Fruit fly (Drosophila melanogaster) whole organism, embryonic: ENCODE data around the gene Gpdh1.

Source experiments
- BEAF-32 ChIP-seq: fragments of 200-800 bp; sonication (Bioruptor generic); optimal IDR thresholded peaks from 3 replicates; lab custom pipeline; 2017; ENCODE audit warnings: missing biosample characterization, missing genetic modification characterization, mild to moderate bottlenecking, moderate library complexity, missing genetic modification reagents
- CG10267 ChIP-seq: fragments of 200-800 bp; sonication (Bioruptor generic); optimal IDR thresholded peaks from 2 replicates; lab custom pipeline; 2018; ENCODE audit warnings: missing biosample characterization, mild to moderate bottlenecking, missing genetic modification characterization, moderate library complexity
- CG10565 ChIP-seq: fragments of 200-800 bp; sonication (Bioruptor generic); optimal IDR thresholded peaks from 3 replicates; lab custom pipeline; 2016; ENCODE audit warnings: missing biosample characterization, mild to moderate bottlenecking, missing genetic modification characterization
- CG10979 ChIP-seq: fragments of 200-800 bp; sonication (Bioruptor generic); optimal IDR thresholded peaks from 2 replicates; lab custom pipeline; 2018; ENCODE audit warnings: missing biosample characterization, mild to moderate bottlenecking, missing genetic modification characterization, moderate library complexity
- CG12391 ChIP-seq: fragments of 200-800 bp; sonication (Bioruptor generic); optimal IDR thresholded peaks from 3 replicates; lab custom pipeline; 2018; ENCODE audit warnings: missing biosample characterization, mild to moderate bottlenecking, missing genetic modification characterization, moderate library complexity
- CG1529 ChIP-seq: fragments of 200-800 bp; sonication (Bioruptor generic); optimal IDR thresholded peaks from 3 replicates; lab custom pipeline; 2018; ENCODE audit warnings: missing biosample characterization, missing genetic modification characterization
- CG1792 ChIP-seq: fragments of 200-800 bp; sonication (Bioruptor generic); optimal IDR thresholded peaks from 2 replicates; lab custom pipeline; 2016; ENCODE audit warnings: missing biosample characterization, missing genetic modification characterization
- CG18599 ChIP-seq: fragments of 200-800 bp; sonication (Bioruptor generic); optimal IDR thresholded peaks from 3 replicates; lab custom pipeline; 2017; ENCODE audit warnings: missing biosample characterization, missing genetic modification characterization, mild to moderate bottlenecking, moderate library complexity, missing genetic modification reagents
- CG2199 ChIP-seq: fragments of 200-800 bp; sonication (Bioruptor generic); IDR thresholded peaks from 3 replicates; pipeline ENCODE4 v1.3.6; 2022; ENCODE audit warnings: missing biosample characterization, missing genetic modification characterization
- CG2678 ChIP-seq: fragments of 200-800 bp; sonication (Bioruptor generic); optimal IDR thresholded peaks from 3 replicates; lab custom pipeline; 2019; ENCODE audit warnings: missing biosample characterization, mild to moderate bottlenecking, missing genetic modification characterization, moderate library complexity
- CG2875 ChIP-seq: fragments of 200-800 bp; sonication (Bioruptor generic); optimal IDR thresholded peaks from 2 replicates; lab custom pipeline; 2017; ENCODE audit warnings: missing biosample characterization, mild to moderate bottlenecking, missing genetic modification characterization, missing genetic modification reagents
- CG3065 ChIP-seq: fragments of 200-800 bp; sonication (Bioruptor generic); optimal IDR thresholded peaks from 2 replicates; lab custom pipeline; 2016; ENCODE audit warnings: missing biosample characterization, missing genetic modification characterization
- CG31365 ChIP-seq: fragments of 200-800 bp; sonication (Bioruptor generic); optimal IDR thresholded peaks from 2 replicates; lab custom pipeline; 2018; ENCODE audit warnings: missing biosample characterization, mild to moderate bottlenecking, missing genetic modification characterization
- CG32767 ChIP-seq: fragments of 200-800 bp; sonication (Bioruptor generic); IDR thresholded peaks from 2 replicates; pipeline ENCODE4 v1.3.6; 2022; ENCODE audit warnings: missing biosample characterization, missing genetic modification characterization
- CG3281 ChIP-seq: fragments of 200-800 bp; sonication (Bioruptor generic); optimal IDR thresholded peaks from 3 replicates; lab custom pipeline; 2017; ENCODE audit warnings: missing biosample characterization, mild to moderate bottlenecking, missing genetic modification characterization
- CG6689 ChIP-seq: fragments of 200-800 bp; sonication (Bioruptor generic); IDR thresholded peaks from 2 replicates; pipeline ENCODE4 v1.3.6; 2022; ENCODE audit warnings: missing biosample characterization, missing genetic modification characterization
- CG6765 ChIP-seq: fragments of 200-800 bp; sonication (Bioruptor generic); optimal IDR thresholded peaks from 3 replicates; lab custom pipeline; 2017; ENCODE audit warnings: missing biosample characterization, mild to moderate bottlenecking, missing genetic modification characterization
- D19A ChIP-seq: fragments of 200-800 bp; optimal IDR thresholded peaks from 3 replicates; lab custom pipeline; 2019; ENCODE audit warnings: missing biosample characterization, mild to moderate bottlenecking, missing genetic modification characterization, moderate library complexity
- Deaf1 ChIP-seq: fragments of 200-800 bp; optimal IDR thresholded peaks from 3 replicates; lab custom pipeline; 2019; ENCODE audit warnings: missing biosample characterization, mild to moderate bottlenecking, missing genetic modification characterization, moderate library complexity
- Dip3 ChIP-seq: fragments of 200-800 bp; sonication (Bioruptor generic); optimal IDR thresholded peaks from 3 replicates; lab custom pipeline; 2016; ENCODE audit warnings: missing biosample characterization, missing genetic modification characterization
- Dll ChIP-seq: fragments of 200-800 bp; sonication (Bioruptor generic); IDR thresholded peaks from 4 replicates; pipeline ENCODE4 v1.3.6; 2022; ENCODE audit warnings: missing biosample characterization, missing genetic modification characterization; ENCODE audit not compliant: partially characterized antibody
- Dref ChIP-seq: fragments of 200-800 bp; sonication (Bioruptor generic); IDR thresholded peaks from 2 replicates; pipeline ENCODE4 v1.3.6; 2022; ENCODE audit warnings: missing biosample characterization, missing genetic modification characterization
- Drgx ChIP-seq: fragments of 200-800 bp; sonication (Bioruptor generic); IDR thresholded peaks from 2 replicates; pipeline ENCODE4 v1.3.6; 2022; ENCODE audit warnings: missing biosample characterization, missing genetic modification characterization
- Hmr ChIP-seq: fragments of 200-800 bp; sonication (Bioruptor generic); optimal IDR thresholded peaks from 3 replicates; lab custom pipeline; 2017; ENCODE audit warnings: mild to moderate bottlenecking, missing biosample characterization, missing genetic modification reagents, missing genetic modification characterization
- Rx ChIP-seq: fragments of 200-800 bp; sonication (Bioruptor generic); IDR thresholded peaks from 2 replicates; pipeline ENCODE4 v1.3.6; 2022; ENCODE audit warnings: missing biosample characterization, missing genetic modification characterization
- Sin3A ChIP-seq: fragments of >200 bp; optimal IDR thresholded peaks from 2 replicates; lab custom pipeline; 2018
- Taf1 ChIP-seq: fragments of 200-800 bp; sonication (Bioruptor generic); IDR thresholded peaks from 2 replicates; pipeline ENCODE4 v1.3.6; 2022; ENCODE audit warnings: missing biosample characterization, missing genetic modification characterization
- Xbp1 ChIP-seq: fragments of 200-800 bp; sonication (Bioruptor generic); optimal IDR thresholded peaks from 3 replicates; lab custom pipeline; 2016; ENCODE audit warnings: missing biosample characterization, mild to moderate bottlenecking, missing genetic modification characterization
- amos ChIP-seq: fragments of 200-800 bp; sonication (Bioruptor generic); IDR thresholded peaks from 2 replicates; pipeline ENCODE4 v1.3.6; 2022; ENCODE audit warnings: missing biosample characterization, missing genetic modification characterization; ENCODE audit not compliant: partially characterized antibody
- bab2 ChIP-seq: fragments of 200-800 bp; sonication (Bioruptor generic); optimal IDR thresholded peaks from 2 replicates; lab custom pipeline; 2016; ENCODE audit warnings: missing biosample characterization, missing genetic modification characterization
- bbx ChIP-seq: fragments of 200-800 bp; sonication (Bioruptor generic); IDR thresholded peaks from 2 replicates; pipeline ENCODE4 v1.3.6; 2022; ENCODE audit warnings: missing biosample characterization, missing genetic modification characterization; ENCODE audit not compliant: partially characterized antibody
- croc ChIP-seq: fragments of 200-800 bp; sonication (Bioruptor generic); conservative IDR thresholded peaks from 3 replicates; pipeline ENCODE4 v1.3.6; 2022; ENCODE audit warnings: missing biosample characterization, missing genetic modification characterization
- dmrt99B ChIP-seq: fragments of 200-800 bp; sonication (Bioruptor generic); optimal IDR thresholded peaks from 2 replicates; lab custom pipeline; 2018; ENCODE audit warnings: missing biosample characterization, mild to moderate bottlenecking, missing genetic modification characterization, moderate library complexity
- dpn ChIP-seq, 2 experiments: fragments of 200-800 bp; sonication (Bioruptor generic); optimal IDR thresholded peaks; 3 replicates each; lab custom pipeline; 2016; ENCODE audit warnings: missing biosample characterization in 2 of 2, missing genetic modification characterization in 2 of 2
- ems ChIP-seq: fragments of 200-800 bp; sonication (Bioruptor generic); optimal IDR thresholded peaks from 3 replicates; lab custom pipeline; 2016; ENCODE audit warnings: missing biosample characterization, missing genetic modification characterization
- fu2 ChIP-seq: fragments of 200-800 bp; sonication (Bioruptor generic); optimal IDR thresholded peaks from 2 replicates; lab custom pipeline; 2016; ENCODE audit warnings: missing biosample characterization, missing genetic modification characterization
- ind ChIP-seq: fragments of 200-800 bp; sonication (Bioruptor generic); optimal IDR thresholded peaks from 3 replicates; lab custom pipeline; 2016; ENCODE audit warnings: missing biosample characterization, missing genetic modification characterization
- lola ChIP-seq, 3 experiments: fragments of >200 bp in 2 of 3; fragments of 200-800 bp in 1 of 3; sonication (Bioruptor generic) in 1 of 3; optimal IDR thresholded peaks; 2 replicates each; lab custom pipeline; 2017 to 2019; ENCODE audit warnings: missing biosample characterization in 3 of 3, missing genetic modification characterization in 3 of 3, mild to moderate bottlenecking in 1 of 3, moderate library complexity in 1 of 3
- mam ChIP-seq: fragments of 200-800 bp; sonication (Bioruptor generic); optimal IDR thresholded peaks from 3 replicates; lab custom pipeline; 2016; ENCODE audit warnings: missing biosample characterization, missing genetic modification characterization
- mirr ChIP-seq: fragments of 200-800 bp; sonication (Bioruptor generic); optimal IDR thresholded peaks from 3 replicates; lab custom pipeline; 2018; ENCODE audit warnings: missing biosample characterization, mild to moderate bottlenecking, missing genetic modification characterization
- p53 ChIP-seq: fragments of 200-800 bp; sonication (Bioruptor generic); optimal IDR thresholded peaks from 2 replicates; lab custom pipeline; 2016; ENCODE audit warnings: missing biosample characterization, missing genetic modification characterization
- phol ChIP-seq: fragments of 200-800 bp; sonication (Bioruptor generic); optimal IDR thresholded peaks from 3 replicates; lab custom pipeline; 2018; ENCODE audit warnings: missing biosample characterization, mild to moderate bottlenecking, missing genetic modification characterization, moderate library complexity
- pnt ChIP-seq: fragments of 200-800 bp; sonication (Bioruptor generic); optimal IDR thresholded peaks from 3 replicates; lab custom pipeline; 2016; ENCODE audit warnings: missing biosample characterization, missing genetic modification characterization
- sens ChIP-seq: fragments of 200-800 bp; sonication (Bioruptor generic); peaks from one replicate; lab custom pipeline; 2016; ENCODE audit warnings: missing biosample characterization, missing genetic modification characterization
- seq ChIP-seq: fragments of 200-800 bp; sonication (Bioruptor generic); IDR thresholded peaks from 2 replicates; pipeline ENCODE4 v1.3.6; 2022; ENCODE audit warnings: missing biosample characterization, missing genetic modification characterization
- sqz ChIP-seq: fragments of 200-800 bp; sonication (Bioruptor generic); optimal IDR thresholded peaks from 3 replicates; lab custom pipeline; 2018; ENCODE audit warnings: missing biosample characterization, mild to moderate bottlenecking, missing genetic modification characterization
- tio ChIP-seq: fragments of 200-800 bp; sonication (Bioruptor generic); optimal IDR thresholded peaks from 2 replicates; lab custom pipeline; 2017; ENCODE audit warnings: missing biosample characterization, missing genetic modification characterization, inconsistent platforms
- zen2 ChIP-seq: fragments of 200-800 bp; sonication (Bioruptor generic); IDR thresholded peaks from 3 replicates; pipeline ENCODE4 v1.3.6; 2022; ENCODE audit warnings: missing biosample characterization, missing genetic modification characterization; ENCODE audit not compliant: partially characterized antibody
- zf30C ChIP-seq: fragments of 200-800 bp; sonication (Bioruptor generic); optimal IDR thresholded peaks from 3 replicates; lab custom pipeline; 2018; ENCODE audit warnings: missing biosample characterization, mild to moderate bottlenecking, missing genetic modification characterization

Gene Gpdh1

DNA sequence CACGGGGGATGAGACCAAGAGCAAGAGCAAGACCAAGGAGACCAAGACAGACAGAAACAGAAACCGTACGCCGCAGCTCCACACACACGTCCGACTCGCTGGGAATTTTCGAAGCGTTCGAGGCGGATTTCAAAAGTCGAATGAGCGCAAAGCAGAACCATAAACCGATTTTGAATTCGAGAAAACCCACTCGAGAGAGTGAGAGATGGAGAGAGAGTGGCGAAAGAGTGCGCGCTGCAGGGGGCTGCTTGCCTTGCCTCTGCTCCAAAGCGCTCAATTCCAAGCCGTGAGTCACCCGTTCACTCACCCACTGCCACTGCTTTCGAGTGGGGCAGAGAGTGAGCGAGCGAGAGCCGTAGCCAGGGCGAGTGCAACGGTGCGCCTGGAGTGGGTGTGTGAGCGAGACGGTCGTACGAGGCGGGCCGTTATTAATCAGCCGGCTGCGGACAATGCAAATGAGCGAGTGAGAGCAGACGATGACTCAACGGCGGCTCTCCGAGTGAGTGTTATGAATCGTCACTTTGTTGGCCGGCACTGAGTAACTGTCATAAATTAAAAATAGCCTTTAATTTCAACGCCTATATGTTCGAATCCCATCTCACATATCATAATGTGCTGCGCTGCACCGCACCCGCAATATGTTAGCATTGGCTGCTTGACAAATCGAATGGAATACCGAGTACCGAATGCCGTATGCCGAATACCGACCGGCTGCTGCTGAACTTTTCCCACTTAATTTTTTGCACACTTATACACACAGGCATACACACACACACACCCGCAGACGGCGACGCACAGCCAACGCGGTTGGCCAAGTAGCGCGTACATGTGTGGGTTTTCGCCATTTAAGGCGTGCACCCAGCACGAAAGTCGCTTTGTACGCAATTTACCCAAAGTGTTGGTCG is 36.8 kb downstream of the Gpdh1 start (continued):
- TF ChIP-seq lola (GFP tag; optimal IDR thresholded peaks at IDR 0.05; lab: Kevin White, UChicago) (no peak), CG3281 (peak; percentile 34), ind (GFP tag; lab: Kevin White, UChicago) (no peak), Dll (GFP tag; lab: Robert Waterston, UW) (no peak), tio (GFP tag; lab: Kevin White, UChicago) (no peak), CG3065 (GFP tag; lab: Kevin White, UChicago) (no peak), seq (GFP tag; lab: Robert Waterston, UW) (no peak), Drgx (GFP tag; lab: Robert Waterston, UW) (no peak), CG18599 (GFP tag; lab: Kevin White, UChicago) (peak; percentile 67), dpn (GFP tag; optimal IDR thresholded peaks at IDR 0.05; lab: Kevin White, UChicago) (peak in 1 of 2 experiments; percentile 9), bbx (GFP tag; lab: Robert Waterston, UW) (no peak), fu2 (GFP tag; lab: Kevin White, UChicago) (no peak), CG12391 (tag; lab: Kevin White, UChicago) (peak; percentile 8), Sin3A (lab: Kevin White, UChicago) (peak; percentile 3), zf30C (peak; percentile 26), CG6765 (peak; percentile 80), CG10267 (peak; percentile 26), Xbp1 (GFP tag; lab: Kevin White, UChicago) (no peak), CG1792 (no peak), CG2678 (tag; lab: Kevin White, UChicago) (no peak), CG2199 (no peak), mam (no peak), p53 (GFP tag; lab: Kevin White, UChicago) (no peak), croc (GFP tag; lab: Robert Waterston, UW) (no peak), Taf1 (no peak), amos (GFP tag; lab: Robert Waterston, UW) (no peak), CG10565 (no peak), CG32767 (GFP tag; lab: Robert Waterston, UW) (no peak), ems (no peak), Dip3 (GFP tag; lab: Kevin White, UChicago) (no peak), Rx (GFP tag; lab: Robert Waterston, UW) (no peak), CG31365 (tag; lab: Kevin White, UChicago) (peak; percentile 39), Hmr (GFP tag; lab: Kevin White, UChicago) (peak; percentile 39), sqz (GFP tag; lab: Kevin White, UChicago) (peak; percentile 6), mirr (GFP tag; lab: Kevin White, UChicago) (peak; percentile 56), dmrt99B (tag; lab: Kevin White, UChicago) (peak; percentile 30), CG2875 (GFP tag; lab: Kevin White, UChicago) (no peak), CG10979 (tag; lab: Kevin White, UChicago) (no peak), D19A (peak; percentile 19), sens (GFP tag; lab: Kevin White, UChicago) (peak; percentile 82), CG6689 (no peak), pnt (no peak), Dref (GFP tag; lab: Robert Waterston, UW) (no peak), Deaf1 (tag; lab: Kevin White, UChicago) (peak; percentile 51), BEAF-32 (GFP tag; lab: Kevin White, UChicago) (no peak), phol (tag; lab: Kevin White, UChicago) (no peak), zen2 (GFP tag; lab: Robert Waterston, UW) (no peak), CG1529 (GFP tag; lab: Kevin White, UChicago) (no peak), bab2 (GFP tag; lab: Kevin White, UChicago) (no peak)
